Fruit fly (Drosophila melanogaster) whole organism, wandering third instar larva: ENCODE results near the gene CG5885.

Source experiments
- HLH106 ChIP-seq: fragments of 200-800 bp; optimal IDR thresholded peaks from 3 replicates; lab custom pipeline; 2019; ENCODE audit warnings: missing biosample characterization, mild to moderate bottlenecking, missing genetic modification characterization, moderate library complexity
- Sp1 ChIP-seq: fragments of 200-800 bp; sonication (Bioruptor generic); optimal IDR thresholded peaks from 3 replicates; lab custom pipeline; 2019; ENCODE audit warnings: missing biosample characterization, mild to moderate bottlenecking, missing genetic modification characterization, moderate library complexity
- dsf ChIP-seq: sonication (Bioruptor generic); optimal IDR thresholded peaks from 2 replicates; lab custom pipeline; 2016; ENCODE audit warnings: missing biosample characterization, missing genetic modification characterization, borderline replicate concordance
- sage ChIP-seq: fragments of 200-800 bp; sonication (Bioruptor generic); optimal IDR thresholded peaks from 2 replicates; lab custom pipeline; 2016; ENCODE audit warnings: missing biosample characterization, mild to moderate bottlenecking, missing genetic modification characterization

- no peak for TF ChIP-seq dsf (GFP tag; lab: Kevin White, UChicago)
- TF ChIP-seq Sp1 (GFP tag; lab: Kevin White, UChicago) = no peak
- no peak for TF ChIP-seq HLH106 (tag; lab: Kevin White, UChicago)
- no peak for TF ChIP-seq sage (GFP tag; lab: Kevin White, UChicago)
Observed at dm6 chr2L:9919218-9919617, 1.1 kb upstream of the CG5885 start.
